Fruit fly (Drosophila melanogaster): ENCODE results near the gene LIMK1.

The LIMK1 gene

dm6 chrX:12547657-12548056 lies 44.3 kb downstream of the LIMK1 start:
- TF ChIP-seq HLH106 (tag; optimal IDR thresholded peaks at IDR 0.05) (peak; percentile 26), brk (GFP tag; optimal IDR thresholded peaks at IDR 0.05) (no peak), woc (GFP tag; optimal IDR thresholded peaks at IDR 0.05) (peak; percentile 8)

dm6 chrX:12546857-12547606 lies 45.0 kb downstream of the LIMK1 start:
- TF ChIP-seq dl (GFP tag; optimal IDR thresholded peaks at IDR 0.05; ENCODE audit: insufficient read depth in 1 of 2, partially characterized antibody in 2 of 2): peak in 1 of 2 experiments; percentile 30
- no peak for TF ChIP-seq Vsx2 (GFP tag; optimal IDR thresholded peaks at IDR 0.05; ENCODE audit: partially characterized antibody)
- no peak for TF ChIP-seq Dif (GFP tag; optimal IDR thresholded peaks at IDR 0.05; ENCODE audit: partially characterized antibody)
- TF ChIP-seq pan (optimal IDR thresholded peaks at IDR 0.05): peak; percentile 22
- TF ChIP-seq brk (GFP tag; optimal IDR thresholded peaks at IDR 0.05): no peak

DNA sequence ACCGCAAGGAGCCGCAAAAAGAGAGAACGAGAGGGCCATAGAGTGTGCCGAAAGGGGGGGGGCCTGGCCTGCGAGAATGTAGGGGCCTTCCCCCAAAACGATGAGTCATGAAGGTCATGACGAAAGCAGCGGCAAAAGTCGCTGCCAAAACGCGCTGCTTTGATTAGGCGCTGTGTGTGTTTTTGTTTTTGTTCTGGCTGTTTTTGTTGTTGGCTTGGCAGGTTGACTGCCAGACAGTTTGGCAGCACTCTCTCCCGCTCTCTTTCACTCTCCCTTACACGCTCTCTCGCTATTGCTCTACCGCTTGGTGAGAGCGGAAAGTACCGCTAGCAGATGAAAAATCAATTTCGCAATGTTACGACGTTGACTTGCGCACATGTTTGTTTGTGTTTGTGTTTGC lies 45.9 kb downstream of the LIMK1 start:
- no peak for TF ChIP-seq Rel (GFP tag; optimal IDR thresholded peaks at IDR 0.05)
- TF ChIP-seq Rel (tag; optimal IDR thresholded peaks at IDR 0.05): peak; percentile 72
- no peak for TF ChIP-seq dsf (GFP tag; optimal IDR thresholded peaks at IDR 0.05; ENCODE audit: borderline replicate concordance)
- TF ChIP-seq dl (GFP tag; optimal IDR thresholded peaks at IDR 0.05; ENCODE audit: insufficient read depth in 1 of 2, partially characterized antibody in 2 of 2): peak in 1 of 2 experiments; percentile 5
- no peak for TF ChIP-seq foxo (GFP tag; optimal IDR thresholded peaks at IDR 0.05)

DNA sequence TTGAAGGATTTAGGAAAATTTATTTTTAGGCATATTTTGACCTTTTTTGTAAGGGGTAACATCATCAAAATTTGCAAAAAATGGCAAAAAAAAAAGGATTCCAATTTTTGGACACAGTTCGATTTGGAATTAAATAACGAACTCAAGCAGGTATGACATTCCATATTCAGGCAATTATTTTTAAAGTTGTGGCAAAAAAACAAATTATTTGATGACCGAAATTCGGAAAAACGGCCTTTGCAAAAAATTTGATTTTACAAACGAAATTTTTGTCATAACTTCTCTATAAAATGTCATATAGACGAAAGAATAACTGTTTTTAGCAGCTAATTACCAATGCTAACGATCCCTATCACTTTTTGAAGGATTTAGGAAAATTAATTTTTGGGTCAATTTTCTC lies 46.8 kb downstream of the LIMK1 start:
- TF ChIP-seq Dfd (GFP tag; optimal IDR thresholded peaks at IDR 0.05): peak; percentile 93

DNA sequence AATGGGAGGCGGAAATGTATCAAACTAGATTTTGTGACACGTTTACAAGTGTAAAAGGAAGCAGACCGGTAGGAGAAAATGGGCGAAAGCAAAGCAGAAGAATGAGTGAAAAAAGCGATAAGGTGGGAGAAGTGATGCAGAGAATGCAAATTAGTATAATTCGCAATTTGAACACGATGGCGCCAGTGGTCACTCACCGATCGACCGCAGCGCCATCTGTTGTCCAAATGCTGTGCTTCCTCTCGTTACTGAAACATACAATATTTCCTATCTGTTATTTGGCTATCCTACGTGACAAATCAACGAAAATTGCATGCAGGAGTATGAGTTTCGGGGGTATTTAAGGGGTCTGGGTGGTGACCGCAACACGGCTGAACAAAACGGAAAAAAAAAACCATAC lies 51.2 kb downstream of the LIMK1 start:
- TF ChIP-seq Rel (GFP tag; optimal IDR thresholded peaks at IDR 0.05) (no peak), Rel (tag; optimal IDR thresholded peaks at IDR 0.05) (no peak), CG32264 (GFP tag; optimal IDR thresholded peaks at IDR 0.05) (no peak), Dfd (GFP tag; optimal IDR thresholded peaks at IDR 0.05) (no peak), ey (GFP tag; optimal IDR thresholded peaks at IDR 0.05) (no peak), Myc (optimal IDR thresholded peaks at IDR 0.05) (no peak), h (GFP tag; optimal IDR thresholded peaks at IDR 0.05) (no peak), tai (GFP tag; optimal IDR thresholded peaks at IDR 0.05) (no peak), pan (optimal IDR thresholded peaks at IDR 0.05) (no peak), CG9705 (GFP tag; optimal IDR thresholded peaks at IDR 0.05) (no peak), lola (GFP tag; optimal IDR thresholded peaks at IDR 0.05) (no peak), jim (GFP tag; optimal IDR thresholded peaks at IDR 0.05) (no peak), dsf (GFP tag; optimal IDR thresholded peaks at IDR 0.05; ENCODE audit: borderline replicate concordance) (no peak), woc (GFP tag; optimal IDR thresholded peaks at IDR 0.05) (no peak), OdsH (GFP tag; optimal IDR thresholded peaks at IDR 0.05) (no peak), Sp1 (GFP tag; optimal IDR thresholded peaks at IDR 0.05) (no peak), dl (GFP tag; optimal IDR thresholded peaks at IDR 0.05; ENCODE audit: insufficient read depth in 1 of 2, partially characterized antibody in 2 of 2) (no peak), GATAd (GFP tag; optimal IDR thresholded peaks at IDR 0.05) (no peak)

dm6 chrX:12539215-12539614 lies 52.8 kb downstream of the LIMK1 start:
- TF ChIP-seq Dfd (GFP tag; optimal IDR thresholded peaks at IDR 0.05): no peak
- no peak for TF ChIP-seq woc (GFP tag; optimal IDR thresholded peaks at IDR 0.05)
- no peak for TF ChIP-seq Hnf4 (GFP tag; optimal IDR thresholded peaks at IDR 0.05)
- TF ChIP-seq HLH106 (tag; optimal IDR thresholded peaks at IDR 0.05): no peak
